Worm (Caenorhabditis elegans): ENCODE data around the gene T16A9.3.

ce11 chrV:14171284-14171683, 34.0 kb upstream of the T16A9.3 start, which contains the start of gene cest-2.1:
- TF ChIP-seq snpc-4 (tag; optimal IDR thresholded peaks at IDR 0.05), result no peak
- TF ChIP-seq tbx-2 (tag; optimal IDR thresholded peaks at IDR 0.05), result no peak
- TF ChIP-seq nhr-28 (tag; optimal IDR thresholded peaks at IDR 0.05), result no peak
- no peak for TF ChIP-seq C34B4.2 (tag; optimal IDR thresholded peaks at IDR 0.05)
- no peak for TF ChIP-seq fkh-10 (GFP tag; optimal IDR thresholded peaks at IDR 0.05)
- no peak for TF ChIP-seq pqm-1 (tag; optimal IDR thresholded peaks at IDR 0.05)

Data from whole organism, L1 larva.